Worm (Caenorhabditis elegans): ENCODE measurements around the gene F54C9.3.

F54C9.3 gene

DNA sequence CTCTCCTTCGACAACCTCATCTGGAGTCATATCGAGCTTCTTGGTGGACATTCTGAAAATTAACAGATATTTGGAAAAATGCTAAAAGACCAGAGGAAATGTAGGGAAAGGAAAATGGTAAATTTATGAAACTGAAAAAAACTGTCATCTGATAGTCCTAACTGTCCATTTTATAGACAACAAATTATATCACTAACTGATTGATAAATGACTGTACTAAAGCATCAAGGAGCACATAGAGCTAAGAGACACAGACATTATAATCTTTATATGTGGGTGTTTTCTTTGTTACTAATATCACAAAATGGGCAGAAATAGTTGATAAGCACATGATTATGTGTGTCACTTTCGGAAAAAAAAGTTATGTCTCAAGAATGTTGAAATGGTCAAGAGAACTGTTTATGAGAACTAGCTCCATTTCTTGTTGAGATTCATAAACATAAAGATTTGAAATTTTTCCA lies at the start of gene F54C9.3:
Gene F54C9.3 (minus strand): TSS at position 51 of the 461 bp plus-strand sequence.
- no peak for TF ChIP-seq unc-62 (GFP tag; optimal IDR thresholded peaks at IDR 0.05)

DNA sequence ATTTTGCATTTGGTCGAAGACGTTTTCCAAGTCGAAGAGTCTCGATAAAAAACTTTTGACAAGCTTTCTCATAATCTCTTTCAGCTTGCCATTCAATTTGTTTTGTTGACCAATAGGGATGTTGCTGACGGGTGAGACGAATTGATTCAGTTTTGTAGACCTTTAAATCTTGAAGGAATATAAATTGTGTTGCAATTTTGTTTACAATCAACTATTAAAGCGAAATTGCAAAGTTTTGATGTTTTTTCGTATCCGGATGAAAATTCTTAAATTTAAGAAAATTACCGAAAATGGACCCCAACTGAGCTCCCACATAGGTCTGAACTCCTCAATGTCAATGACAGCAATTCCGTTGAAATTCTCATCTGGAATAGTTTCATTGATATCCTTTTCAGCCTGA lies 49.5 kb upstream of the F54C9.3 start:
- no peak for TF ChIP-seq unc-62 (GFP tag; optimal IDR thresholded peaks at IDR 0.05)

DNA sequence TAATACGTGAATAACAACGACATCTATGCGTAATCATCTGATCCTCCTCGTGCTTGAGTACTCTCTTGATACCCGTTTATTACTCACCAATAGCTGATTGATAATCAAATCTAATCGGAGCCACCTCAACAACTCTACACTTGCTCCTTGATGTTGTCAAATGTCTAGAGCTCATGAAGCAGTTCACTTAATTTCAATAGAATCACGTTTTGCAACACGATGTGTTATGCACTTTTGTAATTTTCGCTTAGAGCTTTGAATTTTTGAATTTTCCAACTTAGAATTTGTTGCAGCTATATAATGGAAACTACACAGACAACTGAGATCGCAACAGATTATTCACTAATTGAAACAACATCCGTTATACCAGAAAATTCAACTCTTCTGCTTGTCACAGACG lies 45.8 kb upstream of the F54C9.3 start, which contains the start of gene T22C8.1:
Gene T22C8.1 (plus strand): TSS at position 301 of the 400 bp plus-strand sequence.
- no peak for TF ChIP-seq unc-62 (GFP tag; optimal IDR thresholded peaks at IDR 0.05)

DNA sequence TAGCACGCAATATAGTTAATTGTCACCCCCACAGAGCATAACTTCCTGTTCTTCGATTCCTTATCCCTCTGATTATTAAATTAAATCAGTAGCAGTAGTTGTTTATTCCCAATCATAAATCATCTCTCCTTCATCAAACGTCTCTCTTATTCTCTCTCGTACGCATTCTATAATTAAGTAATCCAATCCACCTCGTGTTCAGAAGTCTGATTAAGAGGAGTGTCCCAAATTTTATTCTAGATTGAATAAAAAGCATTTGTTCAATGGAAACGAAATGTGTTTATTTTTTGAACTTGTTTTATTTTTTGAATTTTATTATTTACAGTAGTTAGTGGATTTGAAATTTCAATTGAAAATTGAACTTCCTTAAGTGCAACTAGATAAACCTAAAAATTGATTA lies 44.7 kb upstream of the F54C9.3 start:
- TF ChIP-seq unc-62 (GFP tag; optimal IDR thresholded peaks at IDR 0.05) = no peak

DNA sequence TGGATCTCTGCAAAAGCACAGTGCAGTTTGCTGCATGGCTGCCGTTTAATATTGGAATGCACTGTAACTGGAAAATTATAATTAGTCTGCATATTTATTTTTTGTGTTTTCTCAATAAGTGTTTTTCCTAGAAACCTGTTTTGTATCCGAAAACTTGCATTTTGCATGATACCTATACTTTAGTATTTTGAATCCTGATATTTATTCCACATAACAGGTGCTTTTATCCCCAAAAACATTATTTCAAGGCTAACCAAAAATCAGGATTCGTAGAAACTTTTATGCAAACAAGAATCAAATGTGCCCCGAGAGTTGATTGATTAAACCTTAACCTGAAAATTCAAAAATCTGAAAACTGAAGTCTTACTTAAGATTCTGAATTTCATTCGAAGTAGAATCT lies 43.9 kb upstream of the F54C9.3 start:
- TF ChIP-seq unc-62 (GFP tag; optimal IDR thresholded peaks at IDR 0.05) = no peak

DNA sequence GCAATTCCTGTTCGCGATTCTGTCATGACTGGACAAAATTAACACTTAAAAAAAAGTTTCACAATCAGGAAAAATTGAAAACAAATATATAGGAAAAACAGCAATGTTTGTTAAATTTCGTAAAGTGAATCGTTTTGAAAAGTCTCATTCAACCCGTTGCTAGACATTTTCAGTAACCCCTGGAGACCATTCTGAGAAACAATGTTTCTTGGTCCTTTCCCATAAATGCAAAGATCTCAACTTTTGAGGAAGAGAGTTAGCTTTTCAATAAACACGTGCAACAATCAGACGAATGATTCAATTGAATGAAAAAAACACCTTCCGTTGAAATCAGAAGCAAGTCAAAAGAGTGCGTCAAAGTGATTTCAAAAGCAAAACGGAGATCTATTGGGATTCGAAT lies 43.4 kb upstream of the F54C9.3 start, which contains the start of gene F28C6.9:
Gene F28C6.9 (minus strand): TSS at position 101 of the 400 bp plus-strand sequence.
- TF ChIP-seq unc-62 (GFP tag; optimal IDR thresholded peaks at IDR 0.05) = no peak

DNA sequence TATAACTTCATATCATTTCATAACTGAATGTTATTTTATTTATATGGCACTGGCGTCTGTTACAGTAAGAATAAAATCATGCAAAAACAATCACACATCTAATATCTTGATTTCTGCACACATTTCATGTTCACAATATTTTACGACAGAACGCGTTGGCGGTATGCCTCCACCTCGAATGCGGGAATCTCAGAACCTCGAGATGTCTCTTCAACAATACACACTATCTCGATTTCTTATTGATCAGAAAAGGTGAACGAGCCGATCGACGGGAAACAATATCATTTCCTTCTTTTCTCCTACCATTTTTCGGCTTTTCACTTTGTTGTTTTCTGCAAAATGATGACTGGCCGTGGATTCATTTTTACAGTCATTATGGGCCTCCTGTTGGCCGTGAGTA lies 41.0 kb upstream of the F54C9.3 start, which contains the start of gene F28C6.10:
Gene F28C6.10 (plus strand): TSS at position 301 of the 400 bp plus-strand sequence.
- TF ChIP-seq unc-62 (GFP tag; optimal IDR thresholded peaks at IDR 0.05) = no peak

DNA sequence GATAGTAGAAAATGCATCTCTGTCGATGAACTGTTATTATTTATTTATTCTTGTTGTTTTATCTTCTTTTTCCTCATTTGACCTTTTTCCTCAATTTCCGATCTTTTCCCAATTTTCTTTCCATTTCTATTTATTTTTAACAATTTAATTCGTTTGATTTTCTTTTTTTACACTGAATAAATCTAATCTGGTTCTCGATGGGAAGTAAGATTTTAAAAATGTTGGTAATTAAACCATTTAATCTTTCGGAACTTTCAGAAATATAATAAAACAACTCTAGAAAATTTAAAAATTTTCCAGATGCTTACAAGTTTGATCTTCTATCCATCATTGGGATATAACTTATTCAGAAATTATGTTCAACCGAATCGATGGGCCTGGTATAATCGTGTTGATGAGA lies 39.9 kb upstream of the F54C9.3 start, which contains the start of gene F28C6.8:
Gene F28C6.8 (plus strand): TSS at position 301 of the 400 bp plus-strand sequence.
- TF ChIP-seq unc-62 (GFP tag; optimal IDR thresholded peaks at IDR 0.05) = no peak

DNA sequence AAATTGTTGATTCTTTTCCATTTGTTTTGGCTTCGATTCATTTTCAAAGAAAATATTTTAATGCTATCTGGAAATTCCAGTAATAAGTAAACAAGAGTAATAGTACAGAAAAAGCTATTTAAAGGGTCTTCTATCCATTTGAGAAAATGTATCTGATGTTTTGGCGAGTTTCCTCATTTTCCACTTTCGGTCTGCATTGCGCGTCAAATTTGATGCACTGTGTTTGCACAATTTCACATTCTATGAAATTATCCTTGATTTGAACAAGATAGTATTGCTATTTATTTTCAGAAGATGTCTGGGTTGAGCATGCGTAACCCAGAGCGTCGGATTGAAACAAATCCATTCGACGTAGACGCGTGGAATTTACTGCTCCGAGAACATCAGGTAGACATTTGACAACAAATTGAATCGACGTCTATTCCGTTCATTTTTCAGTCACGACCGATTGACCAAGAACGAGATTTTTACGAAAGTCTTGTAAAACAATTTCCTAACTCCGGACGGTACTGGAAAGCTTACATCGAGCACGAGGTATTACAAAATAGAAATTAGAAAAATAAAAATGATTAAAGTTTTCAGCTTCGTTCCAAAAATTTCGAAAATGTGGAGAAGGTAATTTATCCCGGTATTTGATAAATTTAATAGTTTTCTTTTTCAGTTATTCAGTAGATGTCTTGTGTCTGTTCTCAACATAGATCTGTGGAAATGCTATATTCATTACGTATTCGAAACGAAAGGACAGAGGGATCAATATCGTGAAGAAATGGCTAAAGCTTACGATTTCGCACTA lies 37.1 kb upstream of the F54C9.3 start, which contains the start of gene suf-1:
Gene suf-1 (plus strand): TSS at position 280 of the 793 bp plus-strand sequence.
- TF ChIP-seq unc-62 (GFP tag; optimal IDR thresholded peaks at IDR 0.05) = no peak

DNA sequence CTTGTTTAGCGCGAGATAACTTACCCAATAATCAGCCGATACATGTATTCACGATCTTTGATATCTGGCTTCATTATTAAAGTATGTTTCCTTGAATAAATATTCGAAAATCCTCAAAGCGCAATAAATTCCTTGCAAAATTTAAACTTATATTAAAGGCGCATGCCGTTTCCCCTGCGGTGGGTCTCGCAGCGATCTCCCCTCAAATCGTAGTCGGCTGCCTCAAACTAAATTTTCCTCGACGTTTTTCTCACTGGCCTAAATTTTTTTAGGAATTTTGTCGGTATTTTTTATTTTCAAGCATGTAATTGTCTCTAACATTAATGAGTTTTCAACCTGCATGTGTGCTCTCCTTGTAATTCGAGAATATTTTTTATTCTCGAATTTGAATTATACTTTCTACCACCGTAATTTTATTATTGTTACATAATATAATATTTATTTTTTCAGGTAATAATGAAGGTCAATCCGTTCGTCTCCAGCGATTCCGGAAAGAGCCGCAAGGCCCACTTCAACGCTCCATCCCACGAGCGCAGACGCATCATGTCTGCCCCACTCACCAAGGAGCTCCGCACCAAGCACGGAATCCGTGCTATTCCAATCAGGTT lies 35.8 kb upstream of the F54C9.3 start, which contains the start of the genes cpf-1 and rpl-26:
Gene cpf-1 (minus strand): TSS at position 104 of the 608 bp plus-strand sequence.
Gene rpl-26 (plus strand): TSS at position 449 of the 608 bp plus-strand sequence.
- TF ChIP-seq unc-62 (GFP tag; optimal IDR thresholded peaks at IDR 0.05) = no peak

DNA sequence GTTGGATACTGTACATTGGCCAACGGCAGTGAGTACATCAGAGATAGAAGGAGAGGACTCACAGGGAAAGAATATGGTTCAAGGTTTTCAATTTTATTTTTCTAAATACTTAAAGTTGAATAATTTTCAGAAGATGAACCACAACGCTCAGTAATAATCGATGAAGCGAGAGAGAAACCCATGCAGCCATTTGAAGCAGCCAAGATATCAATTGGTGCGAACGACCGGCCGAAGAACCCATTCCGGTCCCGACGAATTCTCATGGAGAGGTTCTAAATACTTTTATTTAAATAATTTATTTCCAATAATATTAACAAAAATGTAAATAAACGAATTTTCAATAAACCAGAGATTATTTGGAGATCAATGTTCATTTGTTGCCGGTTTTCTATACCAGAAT lies 33.5 kb upstream of the F54C9.3 start, which contains the start of gene pigg-1:
Gene pigg-1 (minus strand): TSS at position 101 of the 400 bp plus-strand sequence.
- no peak for TF ChIP-seq unc-62 (GFP tag; optimal IDR thresholded peaks at IDR 0.05)

DNA sequence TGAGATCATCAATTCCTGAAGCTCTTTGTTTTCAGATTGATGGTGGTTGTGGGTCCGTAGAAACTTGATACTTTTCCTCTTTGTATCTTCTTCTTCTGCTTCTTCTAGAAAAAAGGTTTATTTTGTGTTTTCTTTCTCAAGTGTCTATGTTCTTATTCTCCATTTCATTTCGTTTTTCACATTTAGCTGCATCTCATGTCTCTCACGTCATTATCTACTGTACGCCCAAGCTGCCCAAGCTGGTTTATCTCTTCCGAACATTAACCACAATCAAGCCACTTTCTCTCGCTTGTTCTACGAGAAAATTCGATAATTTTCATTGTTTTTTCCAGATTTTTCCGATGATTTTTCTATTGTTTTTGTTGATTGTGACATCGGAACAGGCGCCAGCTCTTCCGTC lies 32.6 kb upstream of the F54C9.3 start, which contains the start of gene F28C6.5:
Gene F28C6.5 (plus strand): TSS at position 301 of the 400 bp plus-strand sequence.
- TF ChIP-seq unc-62 (GFP tag; optimal IDR thresholded peaks at IDR 0.05) = no peak

DNA sequence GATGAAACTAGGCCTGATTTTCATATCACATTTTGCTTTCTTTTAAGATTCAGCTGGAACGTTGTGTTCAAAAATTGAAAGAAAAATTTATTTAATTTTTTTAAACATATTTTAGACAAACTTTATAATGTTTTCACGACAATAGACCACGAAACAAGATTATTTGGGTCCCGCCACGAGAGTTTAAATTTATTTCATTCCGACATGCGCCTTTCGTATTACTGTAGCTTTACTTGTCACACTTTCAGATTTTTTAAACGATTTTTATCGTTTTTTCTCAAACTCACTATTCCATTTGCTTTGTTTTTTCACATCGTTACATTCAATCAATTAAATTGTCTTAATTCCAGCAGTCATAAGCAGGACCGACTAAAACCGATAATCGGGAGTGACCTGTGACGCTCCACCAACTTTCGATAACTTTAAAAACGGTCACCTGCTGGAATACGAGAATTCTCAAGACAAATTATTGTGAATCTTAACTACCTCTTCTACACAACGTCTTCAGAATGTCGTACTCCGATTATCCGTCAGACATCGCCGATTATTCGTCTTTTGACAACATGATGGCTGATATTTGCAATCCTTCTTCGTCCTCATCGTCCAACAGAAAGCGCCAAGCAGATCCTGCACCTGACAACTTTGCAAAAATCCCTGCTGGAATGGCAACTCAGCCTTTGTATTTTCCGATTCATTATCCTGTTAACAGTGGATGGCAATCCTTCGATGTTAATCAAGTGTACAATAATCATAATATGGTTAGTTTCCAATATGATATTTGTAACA lies 27.4 kb upstream of the F54C9.3 start, which contains the start of gene aptf-3:
Gene aptf-3 (plus strand): TSS at position 351 of the 786 bp plus-strand sequence.
- TF ChIP-seq unc-62 (GFP tag; optimal IDR thresholded peaks at IDR 0.05) = no peak

DNA sequence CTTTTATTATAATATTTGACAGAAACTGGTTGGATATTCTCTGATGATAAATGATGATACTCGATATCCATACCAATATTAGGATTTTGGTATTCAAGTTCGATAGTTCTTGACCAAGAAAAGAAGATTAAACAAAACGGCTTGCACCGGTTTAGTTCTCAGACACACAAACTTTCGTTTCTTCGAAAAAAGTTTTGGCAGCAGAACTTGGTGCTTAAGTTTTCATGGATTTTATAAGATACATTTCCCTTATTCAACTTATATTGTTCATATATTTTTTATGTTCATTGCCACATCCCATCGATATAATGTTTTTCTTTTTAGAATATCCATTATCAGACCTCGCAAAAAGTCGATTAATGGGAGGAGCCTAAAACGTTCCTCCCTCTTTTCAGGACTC lies 24.0 kb upstream of the F54C9.3 start, which contains the start of gene aptf-4:
Gene aptf-4 (plus strand): TSS at position 301 of the 400 bp plus-strand sequence.
- no peak for TF ChIP-seq unc-62 (GFP tag; optimal IDR thresholded peaks at IDR 0.05)

DNA sequence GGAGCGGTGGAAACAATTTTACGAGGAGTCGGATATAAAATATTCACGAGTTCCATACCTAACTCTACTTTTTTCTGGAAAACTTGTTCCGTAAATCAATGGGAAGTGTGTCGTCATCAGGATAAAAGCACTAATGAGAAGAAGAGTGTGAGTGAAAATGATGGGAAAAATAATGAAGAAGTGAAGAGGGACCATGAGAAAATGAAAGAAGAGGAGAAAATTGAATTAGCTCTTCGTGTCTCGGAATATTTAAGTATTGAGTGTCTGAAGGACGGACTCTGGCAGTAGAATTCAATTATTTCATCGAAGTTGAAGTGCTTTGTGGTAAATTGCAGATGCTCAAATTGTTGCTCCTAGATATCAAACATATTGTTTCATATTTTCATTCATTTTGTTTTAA lies 22.6 kb upstream of the F54C9.3 start:
- TF ChIP-seq unc-62 (GFP tag; optimal IDR thresholded peaks at IDR 0.05) = no peak

Data from whole organism, dauer.